Worm (Caenorhabditis elegans) whole organism, L3 larva: ENCODE measurements around the gene ztf-29.

Experiments used
- ceh-82 ChIP-seq: fragments of 150-350 bp; optimal IDR thresholded peaks from 2 replicates; lab custom pipeline; 2014; ENCODE audit warnings: missing biosample characterization, missing genetic modification characterization
- daf-12 ChIP-seq: fragments of 150-350 bp; optimal IDR thresholded peaks from 2 replicates; lab custom pipeline; 2014; ENCODE audit warnings: missing biosample characterization, missing genetic modification reagents, missing genetic modification characterization
- egl-27 ChIP-seq: sonication (generic microtip); optimal IDR thresholded peaks from 4 replicates; lab custom pipeline; 2017; ENCODE audit warnings: missing biosample characterization, missing genetic modification reagents, missing genetic modification characterization
- elt-2 ChIP-seq: sonication (generic microtip); optimal IDR thresholded peaks from 2 replicates; lab custom pipeline; 2016; ENCODE audit warnings: missing genetic modification reagents, mild to moderate bottlenecking, missing genetic modification characterization, missing compliant biosample characterization
- mdl-1 ChIP-seq: fragments of 150-350 bp; optimal IDR thresholded peaks from 2 replicates; lab custom pipeline; 2014; ENCODE audit warnings: missing biosample characterization, missing genetic modification characterization
- nfya-1 ChIP-seq: sonication (generic microtip); optimal IDR thresholded peaks from 2 replicates; lab custom pipeline; 2017; ENCODE audit warnings: missing genetic modification characterization, mild to moderate bottlenecking, missing compliant biosample characterization, antibody characterized with exemption, moderate library complexity; ENCODE audit not compliant: insufficient read depth
- nhr-76 ChIP-seq: fragments of 150-350 bp; sonication (generic microtip); optimal IDR thresholded peaks from 5 replicates; lab custom pipeline; 2014; ENCODE audit warnings: missing biosample characterization, missing genetic modification characterization
- nhr-77 ChIP-seq: fragments of 150-350 bp; optimal IDR thresholded peaks from 2 replicates; lab custom pipeline; 2014; ENCODE audit warnings: missing biosample characterization, missing genetic modification characterization
- pqm-1 ChIP-seq: fragments of 150-350 bp; optimal IDR thresholded peaks from 2 replicates; lab custom pipeline; 2017; ENCODE audit warnings: missing biosample characterization, missing genetic modification characterization, inconsistent platforms
- snpc-4 ChIP-seq: fragments of 150-350 bp; optimal IDR thresholded peaks from 2 replicates; lab custom pipeline; 2014; ENCODE audit warnings: missing biosample characterization, missing genetic modification characterization
- ztf-4 ChIP-seq: fragments of 150-350 bp; optimal IDR thresholded peaks from 2 replicates; lab custom pipeline; 2014; ENCODE audit warnings: missing biosample characterization, missing genetic modification characterization

ce11 chrIII:11563417-11563949 is 2.5 kb downstream of the ztf-29 start, which contains the start of gene Y66D12A.11:
- TF ChIP-seq elt-2 = no peak
- no peak for TF ChIP-seq snpc-4 (tag; lab: Kevin White, UChicago)
- TF ChIP-seq ztf-4 = no peak
- no peak for TF ChIP-seq mdl-1 (tag; lab: Kevin White, UChicago)
- TF ChIP-seq nfya-1 (tag; lab: Kevin White, UChicago) = no peak
- TF ChIP-seq nhr-76 = no peak
- no peak for TF ChIP-seq daf-12
- TF ChIP-seq nhr-77 = no peak
- TF ChIP-seq pqm-1 (tag; lab: Kevin White, UChicago) = no peak
- TF ChIP-seq ceh-82 (tag; lab: Kevin White, UChicago) = no peak
- no peak for TF ChIP-seq egl-27 (tag; lab: Kevin White, UChicago)
